Worm (Caenorhabditis elegans): ENCODE results near the gene pqn-91.

DNA sequence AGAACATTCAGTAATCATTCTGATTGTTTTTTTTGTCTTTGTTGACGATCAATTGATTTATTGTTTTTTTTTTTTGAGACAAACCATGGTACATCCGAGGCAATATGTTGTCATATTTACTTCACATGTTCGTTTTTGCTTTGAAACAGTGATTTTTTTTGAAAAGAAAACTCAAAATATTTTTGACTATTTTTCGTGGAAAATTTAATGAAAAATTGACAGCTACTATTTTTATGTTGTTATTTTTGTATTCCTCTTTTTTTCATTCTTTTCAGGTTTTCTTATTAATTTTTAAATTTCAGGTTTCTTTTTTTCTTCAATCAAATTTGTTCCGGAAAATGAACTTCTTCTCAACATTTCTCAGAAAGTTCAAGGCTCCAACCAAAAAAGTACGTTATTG is 46.1 kb upstream of the pqn-91 start, which contains the start of gene Y73F8A.36:
- no peak for TF ChIP-seq K09A11.1 (tag; optimal IDR thresholded peaks at IDR 0.05; ENCODE audit: insufficient read depth)
- no peak for TF ChIP-seq elt-2 (tag; optimal IDR thresholded peaks at IDR 0.05)

Data from whole organism, late embryonic.